Worm (Caenorhabditis elegans) whole organism, L1 larva: ENCODE measurements around the gene spr-3.

ENCODE experiments used
- C34B4.2 ChIP-seq: sonication (generic microtip); optimal IDR thresholded peaks from 2 replicates; lab custom pipeline; 2017; ENCODE audit warnings: mild to moderate bottlenecking, missing genetic modification characterization, missing compliant biosample characterization
- F16B12.6 ChIP-seq: fragments of 150-350 bp; optimal IDR thresholded peaks from 2 replicates; lab custom pipeline; 2014; ENCODE audit warnings: missing biosample characterization, missing genetic modification characterization
- aha-1 ChIP-seq: fragments of 150-350 bp; optimal IDR thresholded peaks from 2 replicates; lab custom pipeline; 2014; ENCODE audit warnings: missing biosample characterization, missing genetic modification characterization
- ama-1 ChIP-seq: fragments of 150-350 bp; optimal IDR thresholded peaks from 2 replicates; lab custom pipeline; 2014
- blmp-1 ChIP-seq: fragments of 150-350 bp; optimal IDR thresholded peaks from 2 replicates; lab custom pipeline; 2014; ENCODE audit warnings: missing biosample characterization, missing genetic modification characterization
- ceh-63 ChIP-seq: fragments of 200-800 bp; sonication (Bioruptor generic); optimal IDR thresholded peaks from 2 replicates; lab custom pipeline; 2018; ENCODE audit warnings: mild to moderate bottlenecking, missing genetic modification characterization, missing compliant biosample characterization
- ceh-8 ChIP-seq: fragments of 200-800 bp; sonication (Bioruptor generic); optimal IDR thresholded peaks from 2 replicates; lab custom pipeline; 2018; ENCODE audit warnings: mild to moderate bottlenecking, missing genetic modification characterization, moderate library complexity, missing compliant biosample characterization
- ceh-82 ChIP-seq, 3 experiments: fragments of 150-350 bp in 1 of 3; sonication (generic microtip) in 2 of 3; optimal IDR thresholded peaks; 2 replicates each; lab custom pipeline; 2014 to 2017; ENCODE audit warnings: missing biosample characterization in 3 of 3, missing genetic modification characterization in 3 of 3
- ceh-88 ChIP-seq: fragments of 200-800 bp; sonication (Bioruptor generic); IDR thresholded peaks from 2 replicates; pipeline ENCODE4 v1.3.6; 2022; ENCODE audit warnings: missing genetic modification characterization, missing compliant biosample characterization
- ceh-90 ChIP-seq: sonication (generic microtip); optimal IDR thresholded peaks from 2 replicates; lab custom pipeline; 2016; ENCODE audit warnings: missing genetic modification characterization, missing compliant biosample characterization
- dsc-1 ChIP-seq: sonication (generic microtip); optimal IDR thresholded peaks from 2 replicates; lab custom pipeline; 2016; ENCODE audit warnings: mild to moderate bottlenecking, missing genetic modification characterization, missing compliant biosample characterization
- efl-1 ChIP-seq, 4 experiments: fragments of 150-350 bp; optimal IDR thresholded peaks in 3 of 4; peaks in 1 of 4; 1 replicate in 1 of 4; 2 replicates in 3 of 4; lab custom pipeline; 2014; ENCODE audit warnings: missing biosample characterization in 2 of 4, missing genetic modification characterization in 2 of 4, missing genetic modification reagents in 2 of 4
- egl-13 ChIP-seq: sonication (generic microtip); optimal IDR thresholded peaks from 2 replicates; lab custom pipeline; 2016; ENCODE audit warnings: missing genotype, missing genetic modification reagents, missing genetic modification characterization, missing compliant biosample characterization
- ets-5 ChIP-seq: fragments of 200-800 bp; sonication (Bioruptor generic); IDR thresholded peaks from 2 replicates; pipeline ENCODE4 v1.3.6; 2022; ENCODE audit warnings: missing genetic modification characterization, missing compliant biosample characterization
- fos-1 ChIP-seq: fragments of 150-350 bp; optimal IDR thresholded peaks from 2 replicates; lab custom pipeline; 2014; ENCODE audit warnings: missing biosample characterization, missing genetic modification characterization
- hlh-17 ChIP-seq: fragments of 200-800 bp; sonication (Bioruptor generic); optimal IDR thresholded peaks from 2 replicates; lab custom pipeline; 2018; ENCODE audit warnings: missing genetic modification characterization, mild to moderate bottlenecking, missing compliant biosample characterization, moderate library complexity, borderline replicate concordance
- hlh-4 ChIP-seq: sonication (generic microtip); optimal IDR thresholded peaks from 2 replicates; lab custom pipeline; 2016; ENCODE audit warnings: mild to moderate bottlenecking, missing genetic modification characterization, missing compliant biosample characterization
- isw-1 ChIP-seq: fragments of 200-800 bp; sonication (Bioruptor generic); IDR thresholded peaks from 2 replicates; pipeline ENCODE4 v1.3.6; 2022; ENCODE audit warnings: missing genetic modification characterization, missing compliant biosample characterization
- jun-1 ChIP-seq: fragments of 150-350 bp; optimal IDR thresholded peaks from 2 replicates; lab custom pipeline; 2014; ENCODE audit warnings: missing biosample characterization, missing genetic modification reagents, missing genetic modification characterization
- lin-13 ChIP-seq: fragments of 150-350 bp; optimal IDR thresholded peaks from 2 replicates; lab custom pipeline; 2014; ENCODE audit warnings: missing biosample characterization, missing genetic modification reagents, missing genetic modification characterization
- lin-14 ChIP-seq: fragments of 200-800 bp; sonication (Bioruptor generic); optimal IDR thresholded peaks from 2 replicates; lab custom pipeline; 2018; ENCODE audit warnings: mild to moderate bottlenecking, missing genetic modification characterization, moderate library complexity, missing compliant biosample characterization
- lin-15B ChIP-seq: fragments of 150-350 bp; sonication (generic microtip); optimal IDR thresholded peaks from 3 replicates; lab custom pipeline; 2014; ENCODE audit warnings: missing biosample characterization, missing genetic modification characterization
- lin-35 ChIP-seq, 2 experiments: fragments of 150-350 bp; optimal IDR thresholded peaks; 2 replicates each; lab custom pipeline; 2014; ENCODE audit warnings: missing biosample characterization in 2 of 2, missing genetic modification characterization in 2 of 2, missing genetic modification reagents in 2 of 2
- lir-3 ChIP-seq: sonication (generic microtip); optimal IDR thresholded peaks from 2 replicates; lab custom pipeline; 2016; ENCODE audit warnings: mild to moderate bottlenecking, missing genetic modification characterization, moderate library complexity, missing compliant biosample characterization; ENCODE audit not compliant: poor library complexity
- lsy-2 ChIP-seq, 2 experiments: fragments of 150-350 bp; optimal IDR thresholded peaks; 2 replicates each; lab custom pipeline; 2014; ENCODE audit warnings: missing biosample characterization in 2 of 2, missing genetic modification characterization in 2 of 2
- mdl-1 ChIP-seq, 2 experiments: fragments of 150-350 bp; optimal IDR thresholded peaks; 2 replicates each; lab custom pipeline; 2014 to 2017; ENCODE audit warnings: missing biosample characterization in 2 of 2, missing genetic modification characterization in 2 of 2, inconsistent platforms in 1 of 2
- mef-2 ChIP-seq: fragments of 150-350 bp; optimal IDR thresholded peaks from 2 replicates; lab custom pipeline; 2014; ENCODE audit warnings: missing biosample characterization, missing genetic modification characterization
- mep-1 ChIP-seq: fragments of 150-350 bp; optimal IDR thresholded peaks from 2 replicates; lab custom pipeline; 2014; ENCODE audit warnings: missing biosample characterization, missing genetic modification characterization
- nhr-237 ChIP-seq: fragments of 150-350 bp; optimal IDR thresholded peaks from 2 replicates; lab custom pipeline; 2014; ENCODE audit warnings: missing biosample characterization, missing genetic modification characterization
- nhr-71 ChIP-seq: sonication (generic microtip); optimal IDR thresholded peaks from 2 replicates; lab custom pipeline; 2016; ENCODE audit warnings: mild to moderate bottlenecking, missing genetic modification characterization, moderate library complexity, missing compliant biosample characterization
- nhr-76 ChIP-seq: sonication (generic microtip); optimal IDR thresholded peaks from 2 replicates; lab custom pipeline; 2017; ENCODE audit warnings: missing biosample characterization, missing genetic modification characterization
- nhr-85 ChIP-seq: sonication (generic microtip); peaks from one replicate; lab custom pipeline; 2016; ENCODE audit warnings: missing genetic modification characterization, inconsistent platforms, missing compliant biosample characterization
- pag-3 ChIP-seq: sonication (generic microtip); optimal IDR thresholded peaks from 2 replicates; lab custom pipeline; 2017; ENCODE audit warnings: missing genetic modification characterization, mild to moderate bottlenecking, missing compliant biosample characterization, antibody characterized with exemption, borderline replicate concordance; ENCODE audit not compliant: insufficient read depth
- pqm-1 ChIP-seq: sonication (generic microtip); optimal IDR thresholded peaks from 3 replicates; lab custom pipeline; 2017; ENCODE audit warnings: missing biosample characterization, missing genetic modification characterization
- skn-1 ChIP-seq: fragments of 150-350 bp; optimal IDR thresholded peaks from 2 replicates; lab custom pipeline; 2014; ENCODE audit warnings: missing biosample characterization, missing genetic modification characterization
- snpc-4 ChIP-seq: fragments of 150-350 bp; optimal IDR thresholded peaks from 2 replicates; lab custom pipeline; 2014; ENCODE audit warnings: missing biosample characterization, missing genetic modification characterization
- sox-4 ChIP-seq: sonication (generic microtip); optimal IDR thresholded peaks from 2 replicates; lab custom pipeline; 2016; ENCODE audit warnings: missing genetic modification characterization, missing compliant biosample characterization
- sup-37 ChIP-seq: fragments of 200-800 bp; sonication (Bioruptor generic); optimal IDR thresholded peaks from 2 replicates; lab custom pipeline; 2018; ENCODE audit warnings: mild to moderate bottlenecking, missing genetic modification characterization, missing compliant biosample characterization
- swsn-7 ChIP-seq: sonication (generic microtip); optimal IDR thresholded peaks from 2 replicates; lab custom pipeline; 2016; ENCODE audit warnings: missing genetic modification characterization, missing compliant biosample characterization
- tbx-2 ChIP-seq: sonication (generic microtip); optimal IDR thresholded peaks from 2 replicates; lab custom pipeline; 2016; ENCODE audit warnings: missing genetic modification characterization, missing compliant biosample characterization
- tlp-1 ChIP-seq: fragments of 150-350 bp; optimal IDR thresholded peaks from 2 replicates; lab custom pipeline; 2014; ENCODE audit warnings: missing biosample characterization, missing genetic modification characterization
- unc-130 ChIP-seq: fragments of 150-350 bp; optimal IDR thresholded peaks from 2 replicates; lab custom pipeline; 2017; ENCODE audit warnings: missing biosample characterization, missing genetic modification characterization, inconsistent platforms
- unc-86 ChIP-seq: sonication (generic microtip); optimal IDR thresholded peaks from 2 replicates; lab custom pipeline; 2016; ENCODE audit warnings: missing genetic modification characterization, missing compliant biosample characterization
- vab-15 ChIP-seq: sonication (generic microtip); optimal IDR thresholded peaks from 2 replicates; lab custom pipeline; 2017; ENCODE audit warnings: missing genotype, mild to moderate bottlenecking, missing genetic modification characterization, missing compliant biosample characterization
- xbp-1 ChIP-seq: sonication (generic microtip); optimal IDR thresholded peaks from 2 replicates; lab custom pipeline; 2016; ENCODE audit warnings: missing genetic modification characterization, missing compliant biosample characterization
- zag-1 ChIP-seq: fragments of 150-350 bp; optimal IDR thresholded peaks from 2 replicates; lab custom pipeline; 2014; ENCODE audit warnings: missing biosample characterization, missing genetic modification characterization
- zip-4 ChIP-seq: fragments of 200-800 bp; sonication (Bioruptor generic); optimal IDR thresholded peaks from 2 replicates; lab custom pipeline; 2018; ENCODE audit warnings: mild to moderate bottlenecking, missing genetic modification characterization, moderate library complexity, missing compliant biosample characterization
- ztf-4 ChIP-seq: fragments of 150-350 bp; optimal IDR thresholded peaks from 2 replicates; lab custom pipeline; 2014; ENCODE audit warnings: missing biosample characterization, missing genetic modification characterization

spr-3 gene

ce11 chrX:4507122-4507681 is 6.7 kb upstream of the spr-3 start (continued):
- TF ChIP-seq nhr-237 (tag; lab: Kevin White, UChicago) (no peak), blmp-1 (tag; lab: Kevin White, UChicago) (peak; percentile 71), zag-1 (tag; lab: Kevin White, UChicago) (no peak), zip-4 (GFP tag; lab: Kevin White, UChicago) (no peak), skn-1 (tag; lab: Kevin White, UChicago) (no peak), dsc-1 (tag; lab: Kevin White, UChicago) (no peak), C34B4.2 (tag; lab: Kevin White, UChicago) (no peak), lin-15B (tag; lab: Kevin White, UChicago) (no peak), xbp-1 (tag; lab: Kevin White, UChicago) (peak; percentile 24), lin-35 (GFP tag; optimal IDR thresholded peaks at IDR 0.05; lab: Kevin White, UChicago) (peak in 1 of 2 experiments; percentile 52), F16B12.6 (tag; lab: Kevin White, UChicago) (no peak), pag-3 (no peak), mef-2 (tag; lab: Kevin White, UChicago) (no peak), lsy-2 (tag; optimal IDR thresholded peaks at IDR 0.05; lab: Kevin White, UChicago) (peak in 1 of 2 experiments; percentile 51), ztf-4 (no peak), ceh-82 (tag; optimal IDR thresholded peaks at IDR 0.05; lab: Kevin White, UChicago) (peak in 1 of 3 experiments; percentile 11), unc-130 (tag; lab: Kevin White, UChicago) (no peak), vab-15 (tag; lab: Kevin White, UChicago) (no peak), ceh-63 (GFP tag; lab: Kevin White, UChicago) (no peak), aha-1 (tag; lab: Kevin White, UChicago) (no peak)

ce11 chrX:4508209-4508608 is 5.7 kb upstream of the spr-3 start, which contains the start of gene rhi-1:
Gene rhi-1, plus strand, starts transcription at chrX:4508509.
- TF ChIP-seq efl-1 (optimal IDR thresholded peaks at IDR 0.05; lab: Kevin White, UChicago) (no peak), efl-1 (GFP tag; optimal IDR thresholded peaks at IDR 0.05 in 1 of 2; lab: Kevin White, UChicago) (peak in 1 of 2 experiments; percentile 47), hlh-4 (tag; lab: Kevin White, UChicago) (no peak), unc-130 (tag; lab: Kevin White, UChicago) (no peak), pqm-1 (no peak), ceh-82 (tag; optimal IDR thresholded peaks at IDR 0.05; lab: Kevin White, UChicago) (no peak), tbx-2 (no peak), tlp-1 (tag; lab: Kevin White, UChicago) (no peak), nhr-71 (tag; lab: Kevin White, UChicago) (no peak), unc-86 (tag; lab: Kevin White, UChicago) (no peak), isw-1 (GFP tag; lab: Robert Waterston, UW) (no peak), snpc-4 (tag; lab: Kevin White, UChicago) (no peak), nhr-85 (tag; lab: Kevin White, UChicago) (no peak), ceh-90 (no peak), hlh-17 (no peak), lin-35 (GFP tag; optimal IDR thresholded peaks at IDR 0.05; lab: Kevin White, UChicago) (peak in 1 of 2 experiments; percentile 1), mdl-1 (tag; optimal IDR thresholded peaks at IDR 0.05; lab: Kevin White, UChicago) (no peak), mep-1 (tag; lab: Kevin White, UChicago) (no peak), zag-1 (tag; lab: Kevin White, UChicago) (no peak)
- TF ChIP-seq, all 84 proteins: peak for 2

- no peak for TF ChIP-seq sox-4 (tag; lab: Kevin White, UChicago)
- no peak for TF ChIP-seq ets-5 (GFP tag; lab: Robert Waterston, UW)
- peak; percentile 2 for TF ChIP-seq swsn-7
- TF ChIP-seq jun-1 = no peak
- peak in 1 of 2 experiments; percentile 14 for TF ChIP-seq efl-1 (optimal IDR thresholded peaks at IDR 0.05; lab: Kevin White, UChicago)
- TF ChIP-seq efl-1 (GFP tag; optimal IDR thresholded peaks at IDR 0.05 in 1 of 2; lab: Kevin White, UChicago) = peak in 1 of 2 experiments; percentile 82
- no peak for TF ChIP-seq nhr-76
- no peak for TF ChIP-seq unc-130 (tag; lab: Kevin White, UChicago)
- TF ChIP-seq lin-13 (GFP tag; lab: Kevin White, UChicago) = no peak
- TF ChIP-seq ceh-90 = no peak
- TF ChIP-seq tlp-1 (tag; lab: Kevin White, UChicago) = no peak
- TF ChIP-seq ceh-88 (GFP tag; lab: Robert Waterston, UW) = no peak
- peak; percentile 29 for TF ChIP-seq lin-14 (GFP tag; lab: Kevin White, UChicago)
- peak; percentile 18 for TF ChIP-seq tbx-2
- peak; percentile 57 for TF ChIP-seq mep-1 (tag; lab: Kevin White, UChicago)
- TF ChIP-seq nhr-85 (tag; lab: Kevin White, UChicago) = peak; percentile 62
- no peak for TF ChIP-seq ama-1
- no peak for TF ChIP-seq egl-13
- TF ChIP-seq fos-1 = no peak
- no peak for TF ChIP-seq ceh-63 (GFP tag; lab: Kevin White, UChicago)
- TF ChIP-seq ceh-8 = no peak
- peak in 1 of 2 experiments; percentile 14 for TF ChIP-seq lin-35 (GFP tag; optimal IDR thresholded peaks at IDR 0.05; lab: Kevin White, UChicago)
- TF ChIP-seq lir-3 = no peak
- TF ChIP-seq sup-37 (GFP tag; lab: Kevin White, UChicago) = no peak
Measured at ce11 chrX:4516758-4517157, 2.9 kb downstream of the spr-3 start.
